Worm (Caenorhabditis elegans) whole organism, midembryonic: Measurements from ENCODE around the gene alg-1.

Experiments used
- cog-1 ChIP-seq: sonication (generic microtip); optimal IDR thresholded peaks from 2 replicates; lab custom pipeline; 2016; ENCODE audit warnings: missing genetic modification characterization, missing compliant biosample characterization
- flt-1 ChIP-seq: fragments of 200-800 bp; sonication (Bioruptor generic); IDR thresholded peaks from 2 replicates; pipeline ENCODE4 v1.3.6; 2022; ENCODE audit warnings: missing genetic modification characterization, missing compliant biosample characterization
- klf-2 ChIP-seq: fragments of 200-800 bp; sonication (Bioruptor generic); conservative IDR thresholded peaks from 2 replicates; pipeline ENCODE4 v1.3.6; 2022; ENCODE audit warnings: missing genetic modification reagents, missing genetic modification characterization, missing compliant biosample characterization
- ref-1 ChIP-seq: fragments of 200-800 bp; sonication (Bioruptor generic); conservative IDR thresholded peaks from 2 replicates; pipeline ENCODE4 v1.3.6; 2022; ENCODE audit warnings: missing genetic modification reagents, missing genetic modification characterization, missing compliant biosample characterization
- tab-1 ChIP-seq: fragments of 200-800 bp; sonication (Bioruptor generic); IDR thresholded peaks from 2 replicates; pipeline ENCODE4 v1.3.6; 2022; ENCODE audit warnings: missing genetic modification characterization, missing compliant biosample characterization
- ztf-23 ChIP-seq: fragments of 200-800 bp; sonication (Bioruptor generic); IDR thresholded peaks from 2 replicates; pipeline ENCODE4 v1.3.6; 2022; ENCODE audit warnings: missing genetic modification reagents, missing genetic modification characterization, missing compliant biosample characterization
- ztf-29 ChIP-seq: fragments of 200-800 bp; sonication (Bioruptor generic); IDR thresholded peaks from 2 replicates; pipeline ENCODE4 v1.3.6; 2022; ENCODE audit warnings: missing genetic modification reagents, missing genetic modification characterization, missing compliant biosample characterization

DNA sequence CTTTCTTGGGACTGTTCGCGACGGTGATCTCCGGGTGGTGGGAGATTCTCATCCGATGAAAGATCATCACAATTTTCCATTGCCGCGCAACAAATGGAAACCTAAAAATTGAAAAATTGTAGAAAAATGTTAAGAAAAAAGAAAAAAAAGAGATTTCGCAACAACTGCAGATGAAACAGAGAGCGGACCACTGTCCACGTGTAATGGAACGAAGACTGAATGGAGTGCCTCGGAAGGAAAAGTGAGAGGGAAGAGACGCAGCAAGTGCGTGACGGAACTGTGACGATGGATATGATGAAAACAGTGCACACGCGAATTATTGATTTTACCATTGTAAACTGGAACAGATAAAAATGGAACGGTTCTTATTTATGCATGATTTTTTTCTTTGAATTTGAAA lies 22.9 kb upstream of the alg-1 start, which contains the start of gene meg-2:
- TF ChIP-seq flt-1 (no peak), ztf-29 (no peak), klf-2 (GFP tag; lab: Robert Waterston, UW) (no peak), tab-1 (GFP tag; lab: Robert Waterston, UW) (no peak), cog-1 (tag; lab: Kevin White, UChicago) (no peak), ztf-23 (GFP tag; lab: Robert Waterston, UW) (no peak), ref-1 (no peak)
